Fruit fly (Drosophila melanogaster) whole organism, prepupa: ENCODE data around the gene if.
A peak's percentile ranks its signal among the peaks of the same experiment; 100 is the strongest.

ENCODE experiments used
- Blimp-1 ChIP-seq: fragments of 200-800 bp; sonication (Bioruptor generic); optimal IDR thresholded peaks from 3 replicates; lab custom pipeline; 2017; ENCODE audit warnings: missing biosample characterization, missing genetic modification characterization, mild to moderate bottlenecking, moderate library complexity, missing genetic modification reagents
- CG10631 ChIP-seq: fragments of 200-800 bp; sonication (Bioruptor generic); optimal IDR thresholded peaks from 2 replicates; lab custom pipeline; 2016; ENCODE audit warnings: missing biosample characterization, missing genetic modification characterization
- CG10669 ChIP-seq: fragments of 200-800 bp; sonication (Bioruptor generic); optimal IDR thresholded peaks from 3 replicates; lab custom pipeline; 2018; ENCODE audit warnings: missing biosample characterization, mild to moderate bottlenecking, missing genetic modification characterization, moderate library complexity
- CG11294 ChIP-seq: fragments of 200-800 bp; sonication (Bioruptor generic); IDR thresholded peaks from 2 replicates; pipeline ENCODE4 v1.3.6; 2022; ENCODE audit warnings: missing biosample characterization, missing genetic modification characterization
- CG11762 ChIP-seq: fragments of 200-800 bp; sonication (Bioruptor generic); optimal IDR thresholded peaks from 3 replicates; lab custom pipeline; 2016; ENCODE audit warnings: missing biosample characterization, missing genetic modification characterization; ENCODE audit not compliant: insufficient read depth
- CG15336 ChIP-seq: fragments of 200-800 bp; sonication (Bioruptor generic); IDR thresholded peaks from 2 replicates; pipeline ENCODE4 v1.3.6; 2022; ENCODE audit warnings: missing biosample characterization, missing genetic modification characterization
- CG1621 ChIP-seq: fragments of 200-800 bp; sonication (Bioruptor generic); optimal IDR thresholded peaks from 3 replicates; lab custom pipeline; 2018; ENCODE audit warnings: missing biosample characterization, mild to moderate bottlenecking, missing genetic modification characterization
- CG3032 ChIP-seq: fragments of 200-800 bp; optimal IDR thresholded peaks from 2 replicates; lab custom pipeline; 2019; ENCODE audit warnings: missing biosample characterization, mild to moderate bottlenecking, missing genetic modification characterization, moderate library complexity
- CG32006 ChIP-seq: fragments of 200-800 bp; sonication (Bioruptor generic); optimal IDR thresholded peaks from 3 replicates; lab custom pipeline; 2017; ENCODE audit warnings: missing biosample characterization, mild to moderate bottlenecking, missing genetic modification characterization
- CG34406 ChIP-seq: fragments of 200-800 bp; sonication (Bioruptor generic); optimal IDR thresholded peaks from 3 replicates; lab custom pipeline; 2016; ENCODE audit warnings: missing biosample characterization, missing genetic modification characterization
- CG3919 ChIP-seq: fragments of 200-800 bp; sonication (Bioruptor generic); optimal IDR thresholded peaks from 3 replicates; lab custom pipeline; 2016; ENCODE audit warnings: missing biosample characterization, missing genetic modification characterization
- CG4318 ChIP-seq: fragments of 200-800 bp; sonication (Bioruptor generic); optimal IDR thresholded peaks from 3 replicates; lab custom pipeline; 2017; ENCODE audit warnings: missing biosample characterization, mild to moderate bottlenecking, missing genetic modification characterization
- CG6163 ChIP-seq: fragments of 200-800 bp; sonication (Bioruptor generic); IDR thresholded peaks from 3 replicates; pipeline ENCODE4 v1.3.6; 2022; ENCODE audit warnings: missing biosample characterization, missing genetic modification characterization
- CG6792 ChIP-seq: fragments of 200-800 bp; sonication (Bioruptor generic); optimal IDR thresholded peaks from 3 replicates; lab custom pipeline; 2016; ENCODE audit warnings: missing biosample characterization, missing genetic modification characterization
- CG6808 ChIP-seq: fragments of 200-800 bp; sonication (Bioruptor generic); optimal IDR thresholded peaks from 3 replicates; lab custom pipeline; 2017; ENCODE audit warnings: missing biosample characterization, missing genetic modification characterization, mild to moderate bottlenecking, moderate library complexity, missing genetic modification reagents
- CG6854 ChIP-seq: fragments of 200-800 bp; sonication (Bioruptor generic); optimal IDR thresholded peaks from 2 replicates; lab custom pipeline; 2017; ENCODE audit warnings: missing biosample characterization, mild to moderate bottlenecking, missing genetic modification characterization
- CG7368 ChIP-seq: fragments of 200-800 bp; sonication (Bioruptor generic); optimal IDR thresholded peaks from 3 replicates; lab custom pipeline; 2016; ENCODE audit warnings: missing biosample characterization, missing genetic modification characterization
- CG8319 ChIP-seq: fragments of 200-800 bp; sonication (Bioruptor generic); optimal IDR thresholded peaks from 3 replicates; lab custom pipeline; 2016; ENCODE audit warnings: missing biosample characterization, missing genetic modification characterization
- CG9139 ChIP-seq: fragments of 200-800 bp; sonication (Bioruptor generic); optimal IDR thresholded peaks from 3 replicates; lab custom pipeline; 2017; ENCODE audit warnings: missing biosample characterization, mild to moderate bottlenecking, missing genetic modification characterization
- Eip78C ChIP-seq: fragments of 200-800 bp; sonication (Bioruptor generic); peaks from one replicate; lab custom pipeline; 2016; ENCODE audit warnings: missing biosample characterization, missing genetic modification characterization
- Eip93F ChIP-seq: fragments of 200-800 bp; sonication (Bioruptor generic); optimal IDR thresholded peaks from 2 replicates; lab custom pipeline; 2016; ENCODE audit warnings: missing biosample characterization, mild to moderate bottlenecking, missing genetic modification characterization
- Ets21C ChIP-seq: fragments of 200-800 bp; sonication (Bioruptor generic); optimal IDR thresholded peaks from 3 replicates; lab custom pipeline; 2016; ENCODE audit warnings: missing biosample characterization, missing genetic modification characterization
- Ets96B ChIP-seq: fragments of 200-800 bp; optimal IDR thresholded peaks from 2 replicates; lab custom pipeline; 2019; ENCODE audit warnings: missing biosample characterization, mild to moderate bottlenecking, missing genetic modification characterization, moderate library complexity
- Hr38 ChIP-seq: sonication (Bioruptor generic); optimal IDR thresholded peaks from 2 replicates; lab custom pipeline; 2016; ENCODE audit warnings: missing biosample characterization, missing genetic modification characterization
- Hr39 ChIP-seq: fragments of 200-800 bp; sonication (Bioruptor generic); optimal IDR thresholded peaks from 2 replicates; lab custom pipeline; 2016; ENCODE audit warnings: missing biosample characterization, missing genetic modification characterization
- Hr4 ChIP-seq: fragments of 200-800 bp; sonication (Bioruptor generic); optimal IDR thresholded peaks from 3 replicates; lab custom pipeline; 2016; ENCODE audit warnings: missing biosample characterization, missing genetic modification characterization
- Lpt ChIP-seq: fragments of 200-800 bp; sonication (Bioruptor generic); optimal IDR thresholded peaks from 3 replicates; lab custom pipeline; 2016; ENCODE audit warnings: missing biosample characterization, missing genetic modification characterization
- OdsH ChIP-seq: fragments of 200-800 bp; sonication (Bioruptor generic); optimal IDR thresholded peaks from 3 replicates; lab custom pipeline; 2016; ENCODE audit warnings: missing biosample characterization, missing genetic modification characterization
- Smox ChIP-seq: fragments of 200-800 bp; sonication (Bioruptor generic); optimal IDR thresholded peaks from 3 replicates; lab custom pipeline; 2016; ENCODE audit warnings: missing biosample characterization, missing genetic modification characterization
- Sox102F ChIP-seq: fragments of 200-800 bp; sonication (Bioruptor generic); optimal IDR thresholded peaks from 2 replicates; lab custom pipeline; 2016; ENCODE audit warnings: missing biosample characterization, mild to moderate bottlenecking, missing genetic modification characterization
- Sox14 ChIP-seq: fragments of 200-800 bp; sonication (Bioruptor generic); optimal IDR thresholded peaks from 3 replicates; lab custom pipeline; 2016; ENCODE audit warnings: missing biosample characterization, missing genetic modification characterization
- Sox15 ChIP-seq: fragments of 200-800 bp; sonication (Bioruptor generic); optimal IDR thresholded peaks from 3 replicates; lab custom pipeline; 2016; ENCODE audit warnings: missing biosample characterization, missing genetic modification characterization
- achi ChIP-seq: fragments of 200-800 bp; sonication (Bioruptor generic); optimal IDR thresholded peaks from 3 replicates; lab custom pipeline; 2016; ENCODE audit warnings: missing biosample characterization, missing genetic modification characterization
- acj6 ChIP-seq: fragments of 200-800 bp; sonication (Bioruptor generic); optimal IDR thresholded peaks from 3 replicates; lab custom pipeline; 2016; ENCODE audit warnings: missing biosample characterization, missing genetic modification characterization
- cyc ChIP-seq: fragments of 200-800 bp; sonication (Bioruptor generic); optimal IDR thresholded peaks from 3 replicates; lab custom pipeline; 2016; ENCODE audit warnings: missing biosample characterization, missing genetic modification characterization
- dac ChIP-seq: fragments of 200-800 bp; sonication (Bioruptor generic); optimal IDR thresholded peaks from 2 replicates; lab custom pipeline; 2017; ENCODE audit warnings: missing biosample characterization, mild to moderate bottlenecking, missing genetic modification characterization
- eg ChIP-seq: fragments of 200-800 bp; sonication (Bioruptor generic); IDR thresholded peaks from 3 replicates; pipeline ENCODE4 v1.3.6; 2022; ENCODE audit warnings: missing biosample characterization, missing genetic modification characterization
- esn ChIP-seq: fragments of 200-800 bp; sonication (Bioruptor generic); optimal IDR thresholded peaks from 2 replicates; lab custom pipeline; 2016; ENCODE audit warnings: missing biosample characterization, mild to moderate bottlenecking, missing genetic modification characterization, moderate library complexity
- fd59A ChIP-seq: fragments of 200-800 bp; sonication (Bioruptor generic); optimal IDR thresholded peaks from 2 replicates; lab custom pipeline; 2017; ENCODE audit warnings: missing biosample characterization, mild to moderate bottlenecking, missing genetic modification characterization, missing genetic modification reagents
- fd85E ChIP-seq: fragments of 200-800 bp; sonication (Bioruptor generic); optimal IDR thresholded peaks from 3 replicates; lab custom pipeline; 2016; ENCODE audit warnings: missing biosample characterization, missing genetic modification characterization
- fkh ChIP-seq: fragments of 200-800 bp; sonication (Bioruptor generic); optimal IDR thresholded peaks from 3 replicates; lab custom pipeline; 2017; ENCODE audit warnings: missing biosample characterization, mild to moderate bottlenecking, missing genetic modification characterization, moderate library complexity
- lz ChIP-seq: fragments of 200-800 bp; sonication (Bioruptor generic); optimal IDR thresholded peaks from 3 replicates; lab custom pipeline; 2016; ENCODE audit warnings: missing biosample characterization, missing genetic modification characterization
- pdm3 ChIP-seq: fragments of 200-800 bp; sonication (Bioruptor generic); optimal IDR thresholded peaks from 3 replicates; lab custom pipeline; 2016; ENCODE audit warnings: missing biosample characterization, missing genetic modification characterization
- salr ChIP-seq, 2 experiments: fragments of 200-800 bp; sonication (Bioruptor generic); optimal IDR thresholded peaks; 3 replicates each; lab custom pipeline; 2016 to 2018; ENCODE audit warnings: missing biosample characterization in 2 of 2, missing genetic modification characterization in 2 of 2, mild to moderate bottlenecking in 1 of 2
- spab ChIP-seq: fragments of 200-800 bp; sonication (Bioruptor generic); optimal IDR thresholded peaks from 2 replicates; lab custom pipeline; 2017; ENCODE audit warnings: missing biosample characterization, mild to moderate bottlenecking, missing genetic modification characterization, missing genetic modification reagents
- ss ChIP-seq, 2 experiments: fragments of 200-800 bp; sonication (Bioruptor generic); optimal IDR thresholded peaks; 2 replicates in 1 of 2; 3 replicates in 1 of 2; lab custom pipeline; 2017 to 2018; ENCODE audit warnings: mild to moderate bottlenecking in 2 of 2, missing biosample characterization in 2 of 2, missing genetic modification characterization in 2 of 2, moderate library complexity in 1 of 2

Gene if

dm6 chrX:16815168-16815567, 31.9 kb upstream of the if start (continued):
- peak; percentile 22 for TF ChIP-seq pdm3 (GFP tag; lab: Kevin White, UChicago)
- peak; percentile 43 to 48 for TF ChIP-seq ss (GFP tag; optimal IDR thresholded peaks at IDR 0.05; lab: Kevin White, UChicago)
- TF ChIP-seq CG6808 (GFP tag; lab: Kevin White, UChicago) = peak; percentile 24
- no peak for TF ChIP-seq CG11762 (GFP tag; lab: Kevin White, UChicago)
- TF ChIP-seq CG10631 (GFP tag; lab: Kevin White, UChicago) = peak; percentile 6
- TF ChIP-seq CG34406 (GFP tag; lab: Kevin White, UChicago) = peak; percentile 1
- TF ChIP-seq achi (GFP tag; lab: Kevin White, UChicago) = peak; percentile 25
- no peak for TF ChIP-seq fd59A (GFP tag; lab: Kevin White, UChicago)
- no peak for TF ChIP-seq fkh (GFP tag; lab: Kevin White, UChicago)
- TF ChIP-seq Hr38 (GFP tag; lab: Kevin White, UChicago) = no peak
- no peak for TF ChIP-seq CG1621 (tag; lab: Kevin White, UChicago)
- TF ChIP-seq CG11294 = no peak
- TF ChIP-seq CG7368 (GFP tag; lab: Kevin White, UChicago) = no peak
- no peak for TF ChIP-seq CG9139 (GFP tag; lab: Kevin White, UChicago)
- no peak for TF ChIP-seq CG6792 (GFP tag; lab: Kevin White, UChicago)
- TF ChIP-seq Lpt (GFP tag; lab: Kevin White, UChicago) = no peak
- peak; percentile 0 for TF ChIP-seq spab (GFP tag; lab: Kevin White, UChicago)
- peak; percentile 15 for TF ChIP-seq acj6 (GFP tag; lab: Kevin White, UChicago)
- no peak for TF ChIP-seq Blimp-1 (GFP tag; lab: Kevin White, UChicago)
- TF ChIP-seq fd85E (GFP tag; lab: Kevin White, UChicago) = no peak
- no peak for TF ChIP-seq lz (GFP tag; lab: Kevin White, UChicago)
- TF ChIP-seq CG6163 = peak; percentile 59; the same call in 1 of the 3 replicates
- TF ChIP-seq CG3032 = peak; percentile 43
- TF ChIP-seq Ets21C (GFP tag; lab: Kevin White, UChicago) = no peak

- TF ChIP-seq CG7368 (GFP tag; lab: Kevin White, UChicago) = peak; percentile 4
- TF ChIP-seq fd85E (GFP tag; lab: Kevin White, UChicago) = no peak
- no peak for TF ChIP-seq CG34406 (GFP tag; lab: Kevin White, UChicago)
- no peak for TF ChIP-seq fkh (GFP tag; lab: Kevin White, UChicago)
- TF ChIP-seq Eip78C (GFP tag; lab: Kevin White, UChicago) = peak; percentile 69
- peak; percentile 40; the same call in 1 of the 3 replicates for TF ChIP-seq eg (GFP tag; lab: Robert Waterston, UW)
- TF ChIP-seq CG10669 (GFP tag; lab: Kevin White, UChicago) = peak; percentile 14
- no peak for TF ChIP-seq fd59A (GFP tag; lab: Kevin White, UChicago)
- TF ChIP-seq CG6854 = no peak
- no peak for TF ChIP-seq spab (GFP tag; lab: Kevin White, UChicago)
- TF ChIP-seq CG32006 (GFP tag; lab: Kevin White, UChicago) = peak; percentile 38
- TF ChIP-seq CG6163 = 0 out of 3 replicates have a peak, but pooled peaks have one; percentile 26
- no peak for TF ChIP-seq dac (GFP tag; lab: Kevin White, UChicago)
- TF ChIP-seq cyc (GFP tag; lab: Kevin White, UChicago) = no peak
- no peak for TF ChIP-seq lz (GFP tag; lab: Kevin White, UChicago)
- no peak for TF ChIP-seq Blimp-1 (GFP tag; lab: Kevin White, UChicago)
- no peak for TF ChIP-seq Sox15
- no peak for TF ChIP-seq Sox14 (GFP tag; lab: Kevin White, UChicago)
- peak; percentile 31 for TF ChIP-seq OdsH
- no peak for TF ChIP-seq Ets21C (GFP tag; lab: Kevin White, UChicago)
- no peak for TF ChIP-seq Sox102F
- no peak for TF ChIP-seq CG4318 (GFP tag; lab: Kevin White, UChicago)
- no peak for TF ChIP-seq Smox (GFP tag; lab: Kevin White, UChicago)
- no peak for TF ChIP-seq salr (GFP tag; optimal IDR thresholded peaks at IDR 0.05; lab: Kevin White, UChicago)
- no peak for TF ChIP-seq Lpt (GFP tag; lab: Kevin White, UChicago)
- no peak for TF ChIP-seq Hr38 (GFP tag; lab: Kevin White, UChicago)
- TF ChIP-seq CG3919 (GFP tag; lab: Kevin White, UChicago) = peak; percentile 16
- TF ChIP-seq pdm3 (GFP tag; lab: Kevin White, UChicago) = peak; percentile 7
- peak; percentile 26; the same call in 1 of the 2 replicates for TF ChIP-seq CG11294
- 0 out of 2 replicates have a peak, but pooled peaks have one; percentile 44 for TF ChIP-seq CG15336 (GFP tag; lab: Robert Waterston, UW)
- no peak for TF ChIP-seq CG8319 (GFP tag; lab: Kevin White, UChicago)
- TF ChIP-seq Hr4 = peak; percentile 18
- TF ChIP-seq Hr39 (GFP tag; lab: Kevin White, UChicago) = no peak
- TF ChIP-seq esn (GFP tag; lab: Kevin White, UChicago) = no peak
- no peak for TF ChIP-seq Eip93F
- no peak for TF ChIP-seq CG11762 (GFP tag; lab: Kevin White, UChicago)
- no peak for TF ChIP-seq CG1621 (tag; lab: Kevin White, UChicago)
- TF ChIP-seq Ets96B (tag; lab: Kevin White, UChicago) = peak; percentile 1
- TF ChIP-seq CG10631 (GFP tag; lab: Kevin White, UChicago) = peak; percentile 6
- TF ChIP-seq acj6 (GFP tag; lab: Kevin White, UChicago) = peak; percentile 12
Observed at dm6 chrX:16814351-16814750, 31.1 kb upstream of the if start.
